Fruit fly (Drosophila melanogaster): ENCODE measurements around the gene Prp4k.

The Prp4k gene

DNA sequence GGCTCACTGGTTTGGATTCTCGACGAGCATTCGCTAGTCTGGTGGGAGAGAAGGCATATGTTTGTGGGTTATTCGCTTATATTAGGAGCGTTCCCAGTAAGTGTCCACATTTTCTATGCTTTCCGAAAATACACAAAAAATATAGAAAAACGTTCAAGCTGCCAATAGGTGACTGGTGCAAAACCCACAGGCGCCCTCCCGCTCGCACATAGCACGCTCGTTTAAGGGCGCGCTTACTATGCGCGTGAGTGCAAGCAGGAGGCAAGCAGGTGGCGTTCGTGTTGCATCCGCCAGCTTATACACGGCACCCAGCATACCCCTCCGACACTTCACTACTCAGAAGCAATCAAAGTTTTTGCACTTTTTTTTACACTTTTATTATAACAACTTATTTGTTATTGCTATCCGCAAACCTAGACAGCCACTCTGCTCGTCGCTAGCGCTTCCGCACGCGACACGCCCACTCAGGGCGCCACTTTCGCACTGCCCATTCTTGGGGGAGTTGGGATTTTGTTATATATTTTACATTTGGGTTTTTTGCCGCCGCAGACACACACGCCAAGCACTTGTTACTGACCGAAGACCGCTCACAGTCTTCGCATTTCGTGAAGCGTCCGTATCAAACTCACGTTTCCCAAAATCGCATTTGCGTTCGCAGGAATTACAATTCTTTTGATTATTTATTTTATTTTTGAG, 12.1 kb downstream of the Prp4k start (continued):
- TF ChIP-seq wek (GFP tag; optimal IDR thresholded peaks at IDR 0.05): no peak
- TF ChIP-seq CG11398 (GFP tag; optimal IDR thresholded peaks at IDR 0.05): no peak
- TF ChIP-seq CG31224 (GFP tag; IDR thresholded peaks at IDR 0.05): peak; percentile 40; the same call in 1 of the 2 replicates
- TF ChIP-seq HLH4C (GFP tag; IDR thresholded peaks at IDR 0.05; ENCODE audit: partially characterized antibody): no peak
- peak; percentile 96 for TF ChIP-seq crol (GFP tag; IDR thresholded peaks at IDR 0.05)
- no peak for TF ChIP-seq CG5245 (GFP tag; optimal IDR thresholded peaks at IDR 0.05)
- no peak for TF ChIP-seq CG1792 (GFP tag; optimal IDR thresholded peaks at IDR 0.05)
- TF ChIP-seq hkb (optimal IDR thresholded peaks at IDR 0.05): no peak
- TF ChIP-seq hkb (GFP tag; IDR thresholded peaks at IDR 0.05): 0 out of 2 replicates have a peak, but pooled peaks have one; percentile 33
- no peak for TF ChIP-seq CG31441 (GFP tag; IDR thresholded peaks at IDR 0.05)
- TF ChIP-seq sc (optimal IDR thresholded peaks at IDR 0.05): no peak
- no peak for TF ChIP-seq sc (GFP tag; optimal IDR thresholded peaks at IDR 0.05)
- TF ChIP-seq wdn (GFP tag; IDR thresholded peaks at IDR 0.05): peak; percentile 43; the same call in 1 of the 2 replicates
- peak; percentile 42 for TF ChIP-seq Dad (GFP tag; optimal IDR thresholded peaks at IDR 0.05)
- TF ChIP-seq CG6654 (GFP tag; optimal IDR thresholded peaks at IDR 0.05): no peak
- TF ChIP-seq repo (GFP tag; optimal IDR thresholded peaks at IDR 0.05): no peak
- TF ChIP-seq Atf-2 (GFP tag; optimal IDR thresholded peaks at IDR 0.05): peak; percentile 1
- TF ChIP-seq CG6791 (GFP tag; IDR thresholded peaks at IDR 0.05; ENCODE audit: partially characterized antibody): peak; percentile 4; the same call in 2 of the 3 replicates
- peak; percentile 60 for TF ChIP-seq bbx (GFP tag; IDR thresholded peaks at IDR 0.05; ENCODE audit: partially characterized antibody)
- no peak for TF ChIP-seq CG11504 (tag; optimal IDR thresholded peaks at IDR 0.05)
- TF ChIP-seq CG17361 (GFP tag; IDR thresholded peaks at IDR 0.05): no peak
- TF ChIP-seq Atf3 (GFP tag; optimal IDR thresholded peaks at IDR 0.05): peak; percentile 23
- peak; percentile 64 for TF ChIP-seq amos (GFP tag; IDR thresholded peaks at IDR 0.05; ENCODE audit: partially characterized antibody)
- TF ChIP-seq CG18599 (GFP tag; optimal IDR thresholded peaks at IDR 0.05): no peak
- TF ChIP-seq CG7839 (tag; optimal IDR thresholded peaks at IDR 0.05): no peak
- peak; percentile 78 for TF ChIP-seq CG32767 (GFP tag; IDR thresholded peaks at IDR 0.05)
- no peak for TF ChIP-seq CG12071 (GFP tag; optimal IDR thresholded peaks at IDR 0.05)
- TF ChIP-seq bab2 (GFP tag; optimal IDR thresholded peaks at IDR 0.05): no peak
- no peak for TF ChIP-seq Hand (GFP tag; optimal IDR thresholded peaks at IDR 0.05)
- peak; percentile 3 for TF ChIP-seq CG10979 (tag; optimal IDR thresholded peaks at IDR 0.05)
- TF ChIP-seq bowl (GFP tag; IDR thresholded peaks at IDR 0.05): no peak
- no peak for TF ChIP-seq CG17802 (tag; optimal IDR thresholded peaks at IDR 0.05)
- peak; percentile 5; the same call in 2 of the 3 replicates for TF ChIP-seq CG11560 (tag; IDR thresholded peaks at IDR 0.05)
- peak; percentile 98 for TF ChIP-seq CG4617 (GFP tag; optimal IDR thresholded peaks at IDR 0.05; ENCODE audit: borderline replicate concordance)
- no peak for TF ChIP-seq CG8388 (GFP tag; optimal IDR thresholded peaks at IDR 0.05)
- peak; percentile 4 for TF ChIP-seq CG9609 (GFP tag; optimal IDR thresholded peaks at IDR 0.05)
- peak; percentile 46 for TF ChIP-seq CG3847 (GFP tag; IDR thresholded peaks at IDR 0.05)
- TF ChIP-seq CG2875 (GFP tag; optimal IDR thresholded peaks at IDR 0.05): peak; percentile 18

DNA sequence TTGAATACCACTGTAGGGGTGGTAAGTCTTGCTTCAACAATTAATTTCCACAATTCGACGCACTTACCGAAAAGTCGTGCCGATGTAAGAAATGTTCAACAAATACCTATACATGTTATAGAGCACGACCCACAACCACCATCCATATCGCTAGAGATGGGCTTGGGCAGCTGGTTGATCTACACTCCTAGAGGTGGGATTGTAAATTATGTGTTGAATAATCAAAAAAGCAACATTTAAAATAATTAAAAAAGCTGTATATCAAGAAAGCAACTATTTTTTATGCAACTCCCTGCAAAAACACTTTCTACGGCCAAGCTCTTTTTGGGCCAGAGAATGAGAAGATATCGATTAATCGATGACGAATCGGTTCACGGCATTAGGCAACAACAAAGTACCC, 27.0 kb downstream of the Prp4k start, which contains the start of the genes CG34140, Mkp and Mtch:
TSS of gene CG34140 (minus strand) at position 174 of the 400 bp plus-strand sequence.
TSS of gene Mkp (minus strand) at position 290 of the 400 bp plus-strand sequence.
TSS of gene Mtch (plus strand) at position 376 of the 400 bp plus-strand sequence.
- TF ChIP-seq fd3F (GFP tag; optimal IDR thresholded peaks at IDR 0.05) (peak; percentile 71), HLHmδ (GFP tag; optimal IDR thresholded peaks at IDR 0.05) (no peak), CG8388 (GFP tag; optimal IDR thresholded peaks at IDR 0.05) (peak; percentile 77), CG31224 (GFP tag; IDR thresholded peaks at IDR 0.05) (peak; percentile 71), CG8944 (GFP tag; optimal IDR thresholded peaks at IDR 0.05) (peak; percentile 89), abd-A (tag; optimal IDR thresholded peaks at IDR 0.05) (no peak), bcd (GFP tag; optimal IDR thresholded peaks at IDR 0.05) (no peak), knrl (GFP tag; IDR thresholded peaks at IDR 0.05; ENCODE audit: partially characterized antibody) (peak; percentile 97), CG15479 (GFP tag; optimal IDR thresholded peaks at IDR 0.05) (no peak), ara (GFP tag; IDR thresholded peaks at IDR 0.05) (peak; percentile 79), CG7372 (GFP tag; IDR thresholded peaks at IDR 0.05) (peak; percentile 78), Rfx (GFP tag; IDR thresholded peaks at IDR 0.05) (peak; percentile 87), C15 (GFP tag; IDR thresholded peaks at IDR 0.05) (peak; percentile 67; the same call in 1 of the 3 replicates), CG3163 (GFP tag; optimal IDR thresholded peaks at IDR 0.05) (peak; percentile 42), CG32532 (GFP tag; IDR thresholded peaks at IDR 0.05) (peak; percentile 91)

Data from whole organism, embryonic.